Worm (Caenorhabditis elegans): ENCODE results near the gene nhr-43.

The nhr-43 gene

ce11 chrIV:11930572-11930971, 31.2 kb downstream of the nhr-43 start, which contains the start of gene nhx-9:
Gene nhx-9, plus strand, starts transcription at chrIV:11930872.
- no peak for TF ChIP-seq drap-1 (GFP tag; optimal IDR thresholded peaks at IDR 0.05)
- no peak for TF ChIP-seq nhr-2 (tag; optimal IDR thresholded peaks at IDR 0.05)
- TF ChIP-seq elt-1 (tag; optimal IDR thresholded peaks at IDR 0.05; ENCODE audit: borderline replicate concordance, insufficient read depth), result no peak
- no peak for TF ChIP-seq M03D4.4 (tag; optimal IDR thresholded peaks at IDR 0.05)
- TF ChIP-seq ces-1 (GFP tag; optimal IDR thresholded peaks at IDR 0.05), result no peak
- no peak for TF ChIP-seq elt-3 (tag; optimal IDR thresholded peaks at IDR 0.05)
- no peak for TF ChIP-seq mab-5 (tag; optimal IDR thresholded peaks at IDR 0.05)
- no peak for TF ChIP-seq ham-2 (GFP tag; optimal IDR thresholded peaks at IDR 0.05)
- no peak for TF ChIP-seq snpc-4 (tag; optimal IDR thresholded peaks at IDR 0.05)
- no peak for TF ChIP-seq pha-4 (tag; optimal IDR thresholded peaks at IDR 0.05)
- TF ChIP-seq zip-8 (tag; optimal IDR thresholded peaks at IDR 0.05), result no peak
- no peak for TF ChIP-seq lin-32 (GFP tag; optimal IDR thresholded peaks at IDR 0.05)
- no peak for TF ChIP-seq hlh-1 (tag; optimal IDR thresholded peaks at IDR 0.05)
- no peak for TF ChIP-seq sptf-1 (tag; optimal IDR thresholded peaks at IDR 0.05)
- TF ChIP-seq ceh-43 (GFP tag; optimal IDR thresholded peaks at IDR 0.05), result no peak
- no peak for TF ChIP-seq ztf-11 (tag; optimal IDR thresholded peaks at IDR 0.05)

ce11 chrIV:11937087-11937486, 37.7 kb downstream of the nhr-43 start, which contains the start of gene slc-5A12:
Gene slc-5A12, plus strand, starts transcription at chrIV:11937419.
- TF ChIP-seq hlh-1 (tag; optimal IDR thresholded peaks at IDR 0.05) (no peak), ham-2 (GFP tag; optimal IDR thresholded peaks at IDR 0.05) (no peak), elt-1 (tag; optimal IDR thresholded peaks at IDR 0.05; ENCODE audit: borderline replicate concordance, insufficient read depth) (no peak), mab-5 (tag; optimal IDR thresholded peaks at IDR 0.05) (no peak), bed-3 (GFP tag; optimal IDR thresholded peaks at IDR 0.05) (no peak), nhr-12 (tag; optimal IDR thresholded peaks at IDR 0.05) (no peak), ceh-39 (tag; optimal IDR thresholded peaks at IDR 0.05) (no peak)

ce11 chrIV:11938554-11938953, 39.2 kb downstream of the nhr-43 start:
- no peak for TF ChIP-seq ces-1 (GFP tag; optimal IDR thresholded peaks at IDR 0.05)
- TF ChIP-seq ceh-43 (GFP tag; optimal IDR thresholded peaks at IDR 0.05), result no peak
- no peak for TF ChIP-seq elt-1 (tag; optimal IDR thresholded peaks at IDR 0.05; ENCODE audit: borderline replicate concordance, insufficient read depth)
- no peak for TF ChIP-seq snpc-4 (tag; optimal IDR thresholded peaks at IDR 0.05)
- TF ChIP-seq elt-3 (tag; optimal IDR thresholded peaks at IDR 0.05), result no peak

- no peak for TF ChIP-seq nhr-76 (tag; optimal IDR thresholded peaks at IDR 0.05)
- TF ChIP-seq unc-120 (tag; optimal IDR thresholded peaks at IDR 0.05; ENCODE audit: poor library complexity, severe bottlenecking), result no peak
- TF ChIP-seq unc-39 (tag; optimal IDR thresholded peaks at IDR 0.05), result no peak
- no peak for TF ChIP-seq M03D4.4 (tag; optimal IDR thresholded peaks at IDR 0.05)
- no peak for TF ChIP-seq sem-2 (GFP tag; optimal IDR thresholded peaks at IDR 0.05)
- TF ChIP-seq bed-3 (GFP tag; optimal IDR thresholded peaks at IDR 0.05), result no peak
- no peak for TF ChIP-seq ztf-11 (tag; optimal IDR thresholded peaks at IDR 0.05)
- TF ChIP-seq elt-1 (tag; optimal IDR thresholded peaks at IDR 0.05; ENCODE audit: borderline replicate concordance, insufficient read depth), result no peak
Observed at ce11 chrIV:11942313-11942712, 42.9 kb downstream of the nhr-43 start, which contains the start of gene ZK829.1. Gene ZK829.1, minus strand, starts transcription at chrIV:11942413.

ce11 chrIV:11945621-11946020, 46.2 kb downstream of the nhr-43 start, which contains the start of gene ZK829.3:
Gene ZK829.3, minus strand, starts transcription at chrIV:11945721.
- TF ChIP-seq sem-2 (GFP tag; optimal IDR thresholded peaks at IDR 0.05) (no peak), nhr-12 (tag; optimal IDR thresholded peaks at IDR 0.05) (no peak), nhr-237 (tag; optimal IDR thresholded peaks at IDR 0.05) (no peak), cnd-1 (tag; optimal IDR thresholded peaks at IDR 0.05) (no peak), sptf-1 (tag; optimal IDR thresholded peaks at IDR 0.05) (no peak), nhr-76 (tag; optimal IDR thresholded peaks at IDR 0.05) (no peak), elt-1 (tag; optimal IDR thresholded peaks at IDR 0.05; ENCODE audit: borderline replicate concordance, insufficient read depth) (no peak)

ce11 chrIV:11949717-11950116, 50.3 kb downstream of the nhr-43 start, which contains the start of gene hdl-1:
Gene hdl-1, minus strand, starts transcription at chrIV:11949817.
- no peak for TF ChIP-seq sem-2 (GFP tag; optimal IDR thresholded peaks at IDR 0.05)
- TF ChIP-seq hlh-1 (tag; optimal IDR thresholded peaks at IDR 0.05), result no peak
- TF ChIP-seq lin-13 (tag; optimal IDR thresholded peaks at IDR 0.05), result no peak
- TF ChIP-seq ztf-11 (tag; optimal IDR thresholded peaks at IDR 0.05), result no peak
- no peak for TF ChIP-seq nhr-12 (tag; optimal IDR thresholded peaks at IDR 0.05)
- TF ChIP-seq ceh-43 (GFP tag; optimal IDR thresholded peaks at IDR 0.05), result no peak
- no peak for TF ChIP-seq drap-1 (GFP tag; optimal IDR thresholded peaks at IDR 0.05)
- no peak for TF ChIP-seq unc-120 (tag; optimal IDR thresholded peaks at IDR 0.05; ENCODE audit: poor library complexity, severe bottlenecking)
- TF ChIP-seq ham-2 (GFP tag; optimal IDR thresholded peaks at IDR 0.05), result no peak
- no peak for TF ChIP-seq mab-5 (tag; optimal IDR thresholded peaks at IDR 0.05)
- no peak for TF ChIP-seq blmp-1 (tag; optimal IDR thresholded peaks at IDR 0.05)
- TF ChIP-seq snpc-4 (tag; optimal IDR thresholded peaks at IDR 0.05), result no peak
